Worm (Caenorhabditis elegans): ENCODE measurements around the gene Y1B5A.1.

ce11 chrX:7068400-7068799 lies 16.8 kb upstream of the Y1B5A.1 start, which contains the start of gene pdi-6:
- TF ChIP-seq ceh-82 (tag; optimal IDR thresholded peaks at IDR 0.05) (no peak), fkh-10 (GFP tag; optimal IDR thresholded peaks at IDR 0.05) (no peak)

Measured in whole organism, L3 larva.